Worm (Caenorhabditis elegans) whole organism, L1 larva: Measurements from ENCODE around the gene fbxa-102.
"Not testable (repeated sequence)": the region's sequence is repeated elsewhere in the genome, so short reads cannot be mapped to it uniquely, and the experiment has no call there.

Experiments
- C16A3.4 ChIP-seq: fragments of 150-350 bp; optimal IDR thresholded peaks from 2 replicates; lab custom pipeline; 2014; ENCODE audit warnings: missing biosample characterization, missing genetic modification characterization
- ceh-82 ChIP-seq, 3 experiments: fragments of 150-350 bp in 1 of 3; sonication (generic microtip) in 2 of 3; optimal IDR thresholded peaks; 2 replicates each; lab custom pipeline; 2014 to 2017; ENCODE audit warnings: missing biosample characterization in 3 of 3, missing genetic modification characterization in 3 of 3
- lir-3 ChIP-seq: sonication (generic microtip); optimal IDR thresholded peaks from 2 replicates; lab custom pipeline; 2016; ENCODE audit warnings: mild to moderate bottlenecking, missing genetic modification characterization, moderate library complexity, missing compliant biosample characterization; ENCODE audit not compliant: poor library complexity
- nhr-11 ChIP-seq: fragments of 150-350 bp; optimal IDR thresholded peaks from 2 replicates; lab custom pipeline; 2014; ENCODE audit warnings: missing biosample characterization, missing genetic modification characterization
- nhr-28 ChIP-seq: fragments of 150-350 bp; optimal IDR thresholded peaks from 2 replicates; lab custom pipeline; 2014; ENCODE audit warnings: missing biosample characterization, missing genetic modification characterization
- nhr-90 ChIP-seq: sonication (generic microtip); optimal IDR thresholded peaks from 2 replicates; lab custom pipeline; 2016; ENCODE audit warnings: mild to moderate bottlenecking, missing genetic modification characterization, missing compliant biosample characterization; ENCODE audit not compliant: poor library complexity
- pag-3 ChIP-seq: sonication (generic microtip); optimal IDR thresholded peaks from 2 replicates; lab custom pipeline; 2017; ENCODE audit warnings: missing genetic modification characterization, mild to moderate bottlenecking, missing compliant biosample characterization, antibody characterized with exemption, borderline replicate concordance; ENCODE audit not compliant: insufficient read depth
- sup-37 ChIP-seq: fragments of 200-800 bp; sonication (Bioruptor generic); optimal IDR thresholded peaks from 2 replicates; lab custom pipeline; 2018; ENCODE audit warnings: mild to moderate bottlenecking, missing genetic modification characterization, missing compliant biosample characterization
- tbx-2 ChIP-seq: sonication (generic microtip); optimal IDR thresholded peaks from 2 replicates; lab custom pipeline; 2016; ENCODE audit warnings: missing genetic modification characterization, missing compliant biosample characterization
- unc-30 ChIP-seq: sonication (generic microtip); optimal IDR thresholded peaks from 2 replicates; lab custom pipeline; 2017; ENCODE audit warnings: missing biosample characterization, missing genetic modification characterization
- zag-1 ChIP-seq: fragments of 150-350 bp; optimal IDR thresholded peaks from 2 replicates; lab custom pipeline; 2014; ENCODE audit warnings: missing biosample characterization, missing genetic modification characterization
- ztf-4 ChIP-seq: fragments of 150-350 bp; optimal IDR thresholded peaks from 2 replicates; lab custom pipeline; 2014; ENCODE audit warnings: missing biosample characterization, missing genetic modification characterization

fbxa-102 gene

DNA sequence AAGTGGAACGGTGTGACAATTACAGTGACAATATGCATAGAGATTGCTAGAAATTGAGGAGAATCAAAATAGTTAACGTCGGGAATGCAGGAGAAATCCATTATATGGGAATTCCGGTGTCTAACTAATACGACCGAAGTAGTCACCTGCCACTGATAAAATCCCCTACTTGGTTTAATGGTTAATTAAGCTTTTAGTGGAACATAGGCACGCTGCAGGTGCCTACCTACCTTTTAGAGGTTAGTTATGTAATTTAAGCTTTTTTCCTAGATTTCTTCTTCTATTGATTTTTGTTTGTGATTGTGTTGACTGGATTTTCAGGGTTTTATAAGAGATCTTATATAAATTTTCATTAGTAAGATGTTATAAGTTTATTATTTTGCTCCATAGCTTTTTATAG is 37.4 kb downstream of the fbxa-102 start, which contains the start of gene srh-203:
TSS of gene srh-203 (minus strand) at position 101 of the 400 bp plus-strand sequence.
- not testable (repeated sequence) for TF ChIP-seq unc-30 (tag; lab: Kevin White, UChicago); ceh-82 (tag; optimal IDR thresholded peaks at IDR 0.05; lab: Kevin White, UChicago); tbx-2 (tag; lab: Kevin White, UChicago)

DNA sequence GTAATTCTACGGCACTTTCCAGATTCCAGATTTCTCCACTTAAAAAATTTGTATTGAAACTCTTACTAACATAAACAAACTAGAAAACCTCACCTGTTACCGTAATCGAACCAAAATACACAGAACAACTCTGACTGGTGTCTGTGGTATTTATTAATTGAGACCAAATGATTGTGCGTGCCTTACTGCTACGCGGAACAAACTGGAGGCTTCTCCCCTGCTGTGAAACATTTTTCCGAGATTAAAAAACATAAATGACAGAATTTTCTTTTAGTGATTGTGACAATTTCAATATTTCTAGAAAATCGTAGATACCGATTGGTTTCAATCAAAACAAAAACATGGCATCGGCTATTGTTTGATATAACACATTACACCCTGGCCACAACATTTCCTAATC is 43.8 kb downstream of the fbxa-102 start:
- no peak for TF ChIP-seq sup-37
- TF ChIP-seq nhr-90 (tag; lab: Kevin White, UChicago) = no peak
- no peak for TF ChIP-seq ztf-4 (tag; lab: Kevin White, UChicago)
- no peak for TF ChIP-seq pag-3 (tag; lab: Kevin White, UChicago)
- TF ChIP-seq nhr-11 (tag; lab: Kevin White, UChicago) = no peak
- no peak for TF ChIP-seq C16A3.4 (tag; lab: Kevin White, UChicago)
- TF ChIP-seq lir-3 (tag; lab: Kevin White, UChicago) = no peak
- no peak for TF ChIP-seq nhr-28
- no peak for TF ChIP-seq zag-1 (tag; lab: Kevin White, UChicago)
